Worm (Caenorhabditis elegans) whole organism, midembryonic: ENCODE data around the gene unc-86.

ENCODE experiments used
- cog-1 ChIP-seq: sonication (generic microtip); optimal IDR thresholded peaks from 2 replicates; lab custom pipeline; 2016; ENCODE audit warnings: missing genetic modification characterization, missing compliant biosample characterization
- flt-1 ChIP-seq: fragments of 200-800 bp; sonication (Bioruptor generic); IDR thresholded peaks from 2 replicates; pipeline ENCODE4 v1.3.6; 2022; ENCODE audit warnings: missing genetic modification characterization, missing compliant biosample characterization
- med-1 ChIP-seq: sonication (generic microtip); optimal IDR thresholded peaks from 2 replicates; lab custom pipeline; 2017; ENCODE audit warnings: missing genetic modification characterization, mild to moderate bottlenecking, missing compliant biosample characterization, antibody characterized with exemption, missing genetic modification reagents; ENCODE audit not compliant: insufficient read depth
- tab-1 ChIP-seq: fragments of 200-800 bp; sonication (Bioruptor generic); IDR thresholded peaks from 2 replicates; pipeline ENCODE4 v1.3.6; 2022; ENCODE audit warnings: missing genetic modification characterization, missing compliant biosample characterization
- ztf-23 ChIP-seq: fragments of 200-800 bp; sonication (Bioruptor generic); IDR thresholded peaks from 2 replicates; pipeline ENCODE4 v1.3.6; 2022; ENCODE audit warnings: missing genetic modification reagents, missing genetic modification characterization, missing compliant biosample characterization
- ztf-29 ChIP-seq: fragments of 200-800 bp; sonication (Bioruptor generic); IDR thresholded peaks from 2 replicates; pipeline ENCODE4 v1.3.6; 2022; ENCODE audit warnings: missing genetic modification reagents, missing genetic modification characterization, missing compliant biosample characterization

DNA sequence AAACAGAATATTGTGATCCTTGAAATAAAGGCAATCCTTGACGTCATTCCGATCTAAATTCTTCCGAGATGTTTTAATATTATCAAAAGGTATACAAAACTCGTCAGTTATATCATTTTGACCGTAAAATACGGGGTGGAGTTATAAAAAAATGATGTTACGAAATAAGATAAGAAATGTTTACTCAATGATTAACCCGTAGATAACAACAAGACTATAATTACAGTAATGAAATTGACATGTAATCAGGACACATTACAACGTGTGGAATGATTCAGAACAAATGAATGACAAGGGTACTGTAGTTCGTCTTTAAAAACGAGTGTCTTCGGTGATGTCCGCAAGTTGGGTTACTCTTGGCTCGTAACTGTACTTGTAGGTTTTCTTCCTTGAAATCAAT is 21.7 kb upstream of the unc-86 start, which contains the start of gene tsp-2:
- TF ChIP-seq med-1: no peak
- TF ChIP-seq tab-1 (GFP tag; lab: Robert Waterston, UW): no peak
- TF ChIP-seq ztf-29 (GFP tag; lab: Robert Waterston, UW): no peak
- no peak for TF ChIP-seq cog-1 (tag; lab: Kevin White, UChicago)
- TF ChIP-seq ztf-23: no peak
- no peak for TF ChIP-seq flt-1
